Worm (Caenorhabditis elegans) whole organism, midembryonic: ENCODE results near the gene F58B4.5.
A peak's percentile ranks its signal among the peaks of the same experiment; 100 is the strongest.

ENCODE experiments used
- T22C8.4 ChIP-seq: fragments of 200-800 bp; sonication (Bioruptor generic); IDR thresholded peaks from 2 replicates; pipeline ENCODE4 v1.3.6; 2022; ENCODE audit warnings: missing genetic modification characterization, missing compliant biosample characterization
- cog-1 ChIP-seq: sonication (generic microtip); optimal IDR thresholded peaks from 2 replicates; lab custom pipeline; 2016; ENCODE audit warnings: missing genetic modification characterization, missing compliant biosample characterization
- flt-1 ChIP-seq: fragments of 200-800 bp; sonication (Bioruptor generic); IDR thresholded peaks from 2 replicates; pipeline ENCODE4 v1.3.6; 2022; ENCODE audit warnings: missing genetic modification characterization, missing compliant biosample characterization
- klf-2 ChIP-seq: fragments of 200-800 bp; sonication (Bioruptor generic); conservative IDR thresholded peaks from 2 replicates; pipeline ENCODE4 v1.3.6; 2022; ENCODE audit warnings: missing genetic modification reagents, missing genetic modification characterization, missing compliant biosample characterization
- med-1 ChIP-seq: sonication (generic microtip); optimal IDR thresholded peaks from 2 replicates; lab custom pipeline; 2017; ENCODE audit warnings: missing genetic modification characterization, mild to moderate bottlenecking, missing compliant biosample characterization, antibody characterized with exemption, missing genetic modification reagents; ENCODE audit not compliant: insufficient read depth
- ref-1 ChIP-seq: fragments of 200-800 bp; sonication (Bioruptor generic); conservative IDR thresholded peaks from 2 replicates; pipeline ENCODE4 v1.3.6; 2022; ENCODE audit warnings: missing genetic modification reagents, missing genetic modification characterization, missing compliant biosample characterization
- tab-1 ChIP-seq: fragments of 200-800 bp; sonication (Bioruptor generic); IDR thresholded peaks from 2 replicates; pipeline ENCODE4 v1.3.6; 2022; ENCODE audit warnings: missing genetic modification characterization, missing compliant biosample characterization
- ztf-23 ChIP-seq: fragments of 200-800 bp; sonication (Bioruptor generic); IDR thresholded peaks from 2 replicates; pipeline ENCODE4 v1.3.6; 2022; ENCODE audit warnings: missing genetic modification reagents, missing genetic modification characterization, missing compliant biosample characterization
- ztf-29 ChIP-seq: fragments of 200-800 bp; sonication (Bioruptor generic); IDR thresholded peaks from 2 replicates; pipeline ENCODE4 v1.3.6; 2022; ENCODE audit warnings: missing genetic modification reagents, missing genetic modification characterization, missing compliant biosample characterization

Gene F58B4.5

ce11 chrV:10931189-10931588 lies 1.3 kb upstream of the F58B4.5 start, which contains the start of gene scvp-1:
Gene scvp-1 (minus strand): TSS chrV:10931289.
- no peak for TF ChIP-seq tab-1 (GFP tag; lab: Robert Waterston, UW)
- no peak for TF ChIP-seq klf-2
- TF ChIP-seq cog-1 (tag; lab: Kevin White, UChicago): no peak
- no peak for TF ChIP-seq ref-1 (GFP tag; lab: Robert Waterston, UW)
- TF ChIP-seq ztf-29 (GFP tag; lab: Robert Waterston, UW): no peak
- no peak for TF ChIP-seq T22C8.4 (GFP tag; lab: Robert Waterston, UW)
- TF ChIP-seq med-1 (GFP tag; lab: Kevin White, UChicago): no peak
- TF ChIP-seq flt-1: no peak
- TF ChIP-seq ztf-23 (GFP tag; lab: Robert Waterston, UW): no peak

- TF ChIP-seq T22C8.4 (GFP tag; lab: Robert Waterston, UW) (no peak), ztf-23 (GFP tag; lab: Robert Waterston, UW) (no peak), flt-1 (no peak), ztf-29 (GFP tag; lab: Robert Waterston, UW) (no peak), med-1 (GFP tag; lab: Kevin White, UChicago) (no peak), klf-2 (no peak), tab-1 (GFP tag; lab: Robert Waterston, UW) (no peak), ref-1 (GFP tag; lab: Robert Waterston, UW) (no peak), cog-1 (tag; lab: Kevin White, UChicago) (no peak)
Measured at ce11 chrV:10936681-10937080, 4.2 kb downstream of the F58B4.5 start, which contains the start of gene F17C11.12. Gene F17C11.12 (minus strand): TSS chrV:10936920.

ce11 chrV:10937294-10937693 lies 4.8 kb downstream of the F58B4.5 start:
- TF ChIP-seq tab-1 (GFP tag; lab: Robert Waterston, UW) (no peak), med-1 (GFP tag; lab: Kevin White, UChicago) (no peak), ref-1 (GFP tag; lab: Robert Waterston, UW) (no peak), flt-1 (no peak), ztf-23 (GFP tag; lab: Robert Waterston, UW) (no peak), ztf-29 (GFP tag; lab: Robert Waterston, UW) (no peak), cog-1 (tag; lab: Kevin White, UChicago) (no peak), T22C8.4 (GFP tag; lab: Robert Waterston, UW) (no peak), klf-2 (no peak)

- TF ChIP-seq tab-1 (GFP tag; lab: Robert Waterston, UW): no peak
- no peak for TF ChIP-seq med-1 (GFP tag; lab: Kevin White, UChicago)
- no peak for TF ChIP-seq flt-1
Measured at ce11 chrV:10938739-10939138, 6.2 kb downstream of the F58B4.5 start, which contains the start of gene F17C11.11. Gene F17C11.11 (minus strand): TSS chrV:10938817.

- TF ChIP-seq ztf-29 (GFP tag; lab: Robert Waterston, UW) (no peak), ref-1 (GFP tag; lab: Robert Waterston, UW) (no peak), klf-2 (no peak)
Measured at ce11 chrV:10939990-10940570, 7.6 kb downstream of the F58B4.5 start.

ce11 chrV:10940571-10940991 lies 8.1 kb downstream of the F58B4.5 start:
- TF ChIP-seq ref-1 (GFP tag; lab: Robert Waterston, UW) (no peak), cog-1 (tag; lab: Kevin White, UChicago) (peak; percentile 14)

- no peak for TF ChIP-seq T22C8.4 (GFP tag; lab: Robert Waterston, UW)
- no peak for TF ChIP-seq klf-2
- no peak for TF ChIP-seq ztf-29 (GFP tag; lab: Robert Waterston, UW)
- no peak for TF ChIP-seq ref-1 (GFP tag; lab: Robert Waterston, UW)
- TF ChIP-seq tab-1 (GFP tag; lab: Robert Waterston, UW): no peak
- no peak for TF ChIP-seq flt-1
- no peak for TF ChIP-seq ztf-23 (GFP tag; lab: Robert Waterston, UW)
- no peak for TF ChIP-seq cog-1 (tag; lab: Kevin White, UChicago)
- no peak for TF ChIP-seq med-1 (GFP tag; lab: Kevin White, UChicago)
Measured at ce11 chrV:10941150-10941549, 8.7 kb downstream of the F58B4.5 start, which contains the start of gene F17C11.26. Gene F17C11.26 (plus strand): TSS chrV:10941450.

- TF ChIP-seq ref-1 (GFP tag; lab: Robert Waterston, UW) (no peak), med-1 (GFP tag; lab: Kevin White, UChicago) (no peak), ztf-29 (GFP tag; lab: Robert Waterston, UW) (no peak), flt-1 (no peak)
Measured at ce11 chrV:10942161-10942560, 9.7 kb downstream of the F58B4.5 start, which contains the start of gene zip-9. Gene zip-9 (plus strand): TSS chrV:10942461.

- TF ChIP-seq flt-1 (no peak), ztf-29 (GFP tag; lab: Robert Waterston, UW) (no peak), tab-1 (GFP tag; lab: Robert Waterston, UW) (no peak), med-1 (GFP tag; lab: Kevin White, UChicago) (no peak), cog-1 (tag; lab: Kevin White, UChicago) (no peak), ref-1 (GFP tag; lab: Robert Waterston, UW) (no peak), ztf-23 (GFP tag; lab: Robert Waterston, UW) (no peak), T22C8.4 (GFP tag; lab: Robert Waterston, UW) (no peak), klf-2 (no peak)
Measured at ce11 chrV:10944903-10945302, 12.4 kb downstream of the F58B4.5 start.

- TF ChIP-seq ref-1 (GFP tag; lab: Robert Waterston, UW) (no peak), T22C8.4 (GFP tag; lab: Robert Waterston, UW) (no peak), tab-1 (GFP tag; lab: Robert Waterston, UW) (no peak), flt-1 (no peak), cog-1 (tag; lab: Kevin White, UChicago) (no peak), klf-2 (no peak), ztf-29 (GFP tag; lab: Robert Waterston, UW) (no peak), med-1 (GFP tag; lab: Kevin White, UChicago) (no peak), ztf-23 (GFP tag; lab: Robert Waterston, UW) (no peak)
Measured at ce11 chrV:10947210-10947609, 14.7 kb downstream of the F58B4.5 start.
